Fruit fly (Drosophila melanogaster) whole organism, prepupa: ENCODE measurements around the gene ncm.

Experiments used
- Blimp-1 ChIP-seq: fragments of 200-800 bp; sonication (Bioruptor generic); optimal IDR thresholded peaks from 3 replicates; lab custom pipeline; 2017; ENCODE audit warnings: missing biosample characterization, missing genetic modification characterization, mild to moderate bottlenecking, moderate library complexity, missing genetic modification reagents
- CG10669 ChIP-seq: fragments of 200-800 bp; sonication (Bioruptor generic); optimal IDR thresholded peaks from 3 replicates; lab custom pipeline; 2018; ENCODE audit warnings: missing biosample characterization, mild to moderate bottlenecking, missing genetic modification characterization, moderate library complexity
- CG11294 ChIP-seq: fragments of 200-800 bp; sonication (Bioruptor generic); IDR thresholded peaks from 2 replicates; pipeline ENCODE4 v1.3.6; 2022; ENCODE audit warnings: missing biosample characterization, missing genetic modification characterization
- CG11762 ChIP-seq: fragments of 200-800 bp; sonication (Bioruptor generic); optimal IDR thresholded peaks from 3 replicates; lab custom pipeline; 2016; ENCODE audit warnings: missing biosample characterization, missing genetic modification characterization; ENCODE audit not compliant: insufficient read depth
- CG11902 ChIP-seq: fragments of 200-800 bp; sonication (Bioruptor generic); optimal IDR thresholded peaks from 3 replicates; lab custom pipeline; 2016; ENCODE audit warnings: missing biosample characterization, missing genetic modification characterization
- CG31627 ChIP-seq: fragments of 200-800 bp; sonication (Bioruptor generic); optimal IDR thresholded peaks from 3 replicates; lab custom pipeline; 2016; ENCODE audit warnings: missing biosample characterization, missing genetic modification characterization
- CG32006 ChIP-seq: fragments of 200-800 bp; sonication (Bioruptor generic); optimal IDR thresholded peaks from 3 replicates; lab custom pipeline; 2017; ENCODE audit warnings: missing biosample characterization, mild to moderate bottlenecking, missing genetic modification characterization
- CG34406 ChIP-seq: fragments of 200-800 bp; sonication (Bioruptor generic); optimal IDR thresholded peaks from 3 replicates; lab custom pipeline; 2016; ENCODE audit warnings: missing biosample characterization, missing genetic modification characterization
- CG4318 ChIP-seq: fragments of 200-800 bp; sonication (Bioruptor generic); optimal IDR thresholded peaks from 3 replicates; lab custom pipeline; 2017; ENCODE audit warnings: missing biosample characterization, mild to moderate bottlenecking, missing genetic modification characterization
- CG6163 ChIP-seq: fragments of 200-800 bp; sonication (Bioruptor generic); IDR thresholded peaks from 3 replicates; pipeline ENCODE4 v1.3.6; 2022; ENCODE audit warnings: missing biosample characterization, missing genetic modification characterization
- CG6276 ChIP-seq: fragments of 200-800 bp; sonication (Bioruptor generic); optimal IDR thresholded peaks from 2 replicates; lab custom pipeline; 2017; ENCODE audit warnings: missing biosample characterization, mild to moderate bottlenecking, missing genetic modification characterization
- CG6792 ChIP-seq: fragments of 200-800 bp; sonication (Bioruptor generic); optimal IDR thresholded peaks from 3 replicates; lab custom pipeline; 2016; ENCODE audit warnings: missing biosample characterization, missing genetic modification characterization
- CG6808 ChIP-seq: fragments of 200-800 bp; sonication (Bioruptor generic); optimal IDR thresholded peaks from 3 replicates; lab custom pipeline; 2017; ENCODE audit warnings: missing biosample characterization, missing genetic modification characterization, mild to moderate bottlenecking, moderate library complexity, missing genetic modification reagents
- CG6854 ChIP-seq: fragments of 200-800 bp; sonication (Bioruptor generic); optimal IDR thresholded peaks from 2 replicates; lab custom pipeline; 2017; ENCODE audit warnings: missing biosample characterization, mild to moderate bottlenecking, missing genetic modification characterization
- CG7368 ChIP-seq: fragments of 200-800 bp; sonication (Bioruptor generic); optimal IDR thresholded peaks from 3 replicates; lab custom pipeline; 2016; ENCODE audit warnings: missing biosample characterization, missing genetic modification characterization
- CG8119 ChIP-seq: fragments of 200-800 bp; sonication (Bioruptor generic); IDR thresholded peaks from 3 replicates; pipeline ENCODE4 v1.3.6; 2022; ENCODE audit warnings: missing biosample characterization, missing genetic modification characterization
- CG8319 ChIP-seq: fragments of 200-800 bp; sonication (Bioruptor generic); optimal IDR thresholded peaks from 3 replicates; lab custom pipeline; 2016; ENCODE audit warnings: missing biosample characterization, missing genetic modification characterization
- CG9139 ChIP-seq: fragments of 200-800 bp; sonication (Bioruptor generic); optimal IDR thresholded peaks from 3 replicates; lab custom pipeline; 2017; ENCODE audit warnings: missing biosample characterization, mild to moderate bottlenecking, missing genetic modification characterization
- Eip75B ChIP-seq: fragments of 200-800 bp; sonication (Bioruptor generic); optimal IDR thresholded peaks from 3 replicates; lab custom pipeline; 2016; ENCODE audit warnings: missing biosample characterization, missing genetic modification characterization
- Eip78C ChIP-seq: fragments of 200-800 bp; sonication (Bioruptor generic); peaks from one replicate; lab custom pipeline; 2016; ENCODE audit warnings: missing biosample characterization, missing genetic modification characterization
- Ets96B ChIP-seq: fragments of 200-800 bp; optimal IDR thresholded peaks from 2 replicates; lab custom pipeline; 2019; ENCODE audit warnings: missing biosample characterization, mild to moderate bottlenecking, missing genetic modification characterization, moderate library complexity
- Gug ChIP-seq: fragments of 200-800 bp; sonication (Bioruptor generic); IDR thresholded peaks from 2 replicates; pipeline ENCODE4 v1.3.6; 2022; ENCODE audit warnings: missing biosample characterization, missing genetic modification characterization
- Hr39 ChIP-seq: fragments of 200-800 bp; sonication (Bioruptor generic); optimal IDR thresholded peaks from 2 replicates; lab custom pipeline; 2016; ENCODE audit warnings: missing biosample characterization, missing genetic modification characterization
- Hr4 ChIP-seq: fragments of 200-800 bp; sonication (Bioruptor generic); optimal IDR thresholded peaks from 3 replicates; lab custom pipeline; 2016; ENCODE audit warnings: missing biosample characterization, missing genetic modification characterization
- Met ChIP-seq: fragments of 200-800 bp; sonication (Bioruptor generic); optimal IDR thresholded peaks from 3 replicates; lab custom pipeline; 2016; ENCODE audit warnings: missing biosample characterization, missing genetic modification characterization
- OdsH ChIP-seq: fragments of 200-800 bp; sonication (Bioruptor generic); optimal IDR thresholded peaks from 3 replicates; lab custom pipeline; 2016; ENCODE audit warnings: missing biosample characterization, missing genetic modification characterization
- Sox102F ChIP-seq: fragments of 200-800 bp; sonication (Bioruptor generic); optimal IDR thresholded peaks from 2 replicates; lab custom pipeline; 2016; ENCODE audit warnings: missing biosample characterization, mild to moderate bottlenecking, missing genetic modification characterization
- Sox14 ChIP-seq: fragments of 200-800 bp; sonication (Bioruptor generic); optimal IDR thresholded peaks from 3 replicates; lab custom pipeline; 2016; ENCODE audit warnings: missing biosample characterization, missing genetic modification characterization
- Sox15 ChIP-seq: fragments of 200-800 bp; sonication (Bioruptor generic); optimal IDR thresholded peaks from 3 replicates; lab custom pipeline; 2016; ENCODE audit warnings: missing biosample characterization, missing genetic modification characterization
- achi ChIP-seq: fragments of 200-800 bp; sonication (Bioruptor generic); optimal IDR thresholded peaks from 3 replicates; lab custom pipeline; 2016; ENCODE audit warnings: missing biosample characterization, missing genetic modification characterization
- cyc ChIP-seq: fragments of 200-800 bp; sonication (Bioruptor generic); optimal IDR thresholded peaks from 3 replicates; lab custom pipeline; 2016; ENCODE audit warnings: missing biosample characterization, missing genetic modification characterization
- dac ChIP-seq: fragments of 200-800 bp; sonication (Bioruptor generic); optimal IDR thresholded peaks from 2 replicates; lab custom pipeline; 2017; ENCODE audit warnings: missing biosample characterization, mild to moderate bottlenecking, missing genetic modification characterization
- dsx ChIP-seq: fragments of 200-800 bp; optimal IDR thresholded peaks from 3 replicates; lab custom pipeline; 2019; ENCODE audit warnings: missing biosample characterization, mild to moderate bottlenecking, missing genetic modification characterization, moderate library complexity; ENCODE audit not compliant: poor library complexity, severe bottlenecking
- eg ChIP-seq: fragments of 200-800 bp; sonication (Bioruptor generic); IDR thresholded peaks from 3 replicates; pipeline ENCODE4 v1.3.6; 2022; ENCODE audit warnings: missing biosample characterization, missing genetic modification characterization
- fd85E ChIP-seq: fragments of 200-800 bp; sonication (Bioruptor generic); optimal IDR thresholded peaks from 3 replicates; lab custom pipeline; 2016; ENCODE audit warnings: missing biosample characterization, missing genetic modification characterization
- fkh ChIP-seq: fragments of 200-800 bp; sonication (Bioruptor generic); optimal IDR thresholded peaks from 3 replicates; lab custom pipeline; 2017; ENCODE audit warnings: missing biosample characterization, mild to moderate bottlenecking, missing genetic modification characterization, moderate library complexity
- lz ChIP-seq: fragments of 200-800 bp; sonication (Bioruptor generic); optimal IDR thresholded peaks from 3 replicates; lab custom pipeline; 2016; ENCODE audit warnings: missing biosample characterization, missing genetic modification characterization
- net ChIP-seq: fragments of 200-800 bp; sonication (Bioruptor generic); optimal IDR thresholded peaks from 3 replicates; lab custom pipeline; 2016; ENCODE audit warnings: missing biosample characterization, missing genetic modification characterization
- salr ChIP-seq, 2 experiments: fragments of 200-800 bp; sonication (Bioruptor generic); optimal IDR thresholded peaks; 3 replicates each; lab custom pipeline; 2016 to 2018; ENCODE audit warnings: missing biosample characterization in 2 of 2, missing genetic modification characterization in 2 of 2, mild to moderate bottlenecking in 1 of 2
- spab ChIP-seq: fragments of 200-800 bp; sonication (Bioruptor generic); optimal IDR thresholded peaks from 2 replicates; lab custom pipeline; 2017; ENCODE audit warnings: missing biosample characterization, mild to moderate bottlenecking, missing genetic modification characterization, missing genetic modification reagents
- ss ChIP-seq, 2 experiments: fragments of 200-800 bp; sonication (Bioruptor generic); optimal IDR thresholded peaks; 2 replicates in 1 of 2; 3 replicates in 1 of 2; lab custom pipeline; 2017 to 2018; ENCODE audit warnings: mild to moderate bottlenecking in 2 of 2, missing biosample characterization in 2 of 2, missing genetic modification characterization in 2 of 2, moderate library complexity in 1 of 2
- svp ChIP-seq: fragments of 200-800 bp; sonication (Bioruptor generic); peaks from one replicate; lab custom pipeline; 2016; ENCODE audit warnings: missing biosample characterization, missing genetic modification characterization
- topi ChIP-seq: fragments of 200-800 bp; sonication (Bioruptor generic); optimal IDR thresholded peaks from 3 replicates; lab custom pipeline; 2016; ENCODE audit warnings: missing biosample characterization, missing genetic modification characterization
- vri ChIP-seq: fragments of 200-800 bp; sonication (Bioruptor generic); optimal IDR thresholded peaks from 3 replicates; lab custom pipeline; 2016; ENCODE audit warnings: missing biosample characterization, mild to moderate bottlenecking, missing genetic modification characterization

ncm gene

dm6 chr2L:18477455-18477854, 28.7 kb upstream of the ncm start (continued):
- TF ChIP-seq svp (GFP tag; lab: Kevin White, UChicago) = peak; percentile 89
- peak; percentile 44 for TF ChIP-seq vri (GFP tag; lab: Kevin White, UChicago)
- peak; percentile 73 for TF ChIP-seq Sox102F (GFP tag; lab: Kevin White, UChicago)
- peak; percentile 96 for TF ChIP-seq Eip78C (GFP tag; lab: Kevin White, UChicago)
- peak; percentile 87 for TF ChIP-seq net
- TF ChIP-seq achi (GFP tag; lab: Kevin White, UChicago) = peak; percentile 84
- TF ChIP-seq CG6854 (GFP tag; lab: Kevin White, UChicago) = peak; percentile 48
- TF ChIP-seq CG11902 (GFP tag; lab: Kevin White, UChicago) = peak; percentile 73
- TF ChIP-seq salr (GFP tag; optimal IDR thresholded peaks at IDR 0.05; lab: Kevin White, UChicago) = peak; percentile 55 to 74
- peak; percentile 62 for TF ChIP-seq CG11294 (GFP tag; lab: Robert Waterston, UW)
- peak; percentile 27 for TF ChIP-seq CG4318 (GFP tag; lab: Kevin White, UChicago)
- TF ChIP-seq CG32006 (GFP tag; lab: Kevin White, UChicago) = peak; percentile 75
- TF ChIP-seq topi (GFP tag; lab: Kevin White, UChicago) = peak; percentile 76
- peak; percentile 40 for TF ChIP-seq Blimp-1 (GFP tag; lab: Kevin White, UChicago)
- TF ChIP-seq fkh (GFP tag; lab: Kevin White, UChicago) = no peak
- TF ChIP-seq Gug (GFP tag; lab: Robert Waterston, UW) = peak; percentile 69
- TF ChIP-seq CG6276 (GFP tag; lab: Kevin White, UChicago) = peak; percentile 32
- peak; percentile 69 for TF ChIP-seq cyc
- peak; percentile 56 for TF ChIP-seq CG11762 (GFP tag; lab: Kevin White, UChicago)
- peak; percentile 41 for TF ChIP-seq fd85E (GFP tag; lab: Kevin White, UChicago)
- peak; percentile 89 for TF ChIP-seq CG6808 (GFP tag; lab: Kevin White, UChicago)
- TF ChIP-seq Hr4 = peak; percentile 51
- TF ChIP-seq Eip75B (GFP tag; lab: Kevin White, UChicago) = peak; percentile 80
- TF ChIP-seq CG8319 (GFP tag; lab: Kevin White, UChicago) = peak; percentile 72
- TF ChIP-seq CG9139 = peak; percentile 93
- peak; percentile 72 for TF ChIP-seq Sox15 (GFP tag; lab: Kevin White, UChicago)
- peak; percentile 49 for TF ChIP-seq Hr39 (GFP tag; lab: Kevin White, UChicago)
- TF ChIP-seq spab (GFP tag; lab: Kevin White, UChicago) = peak; percentile 83
- peak; percentile 90 for TF ChIP-seq CG34406 (GFP tag; lab: Kevin White, UChicago)
- TF ChIP-seq Ets96B (tag; lab: Kevin White, UChicago) = peak; percentile 92
- TF ChIP-seq OdsH (GFP tag; lab: Kevin White, UChicago) = peak; percentile 86

dm6 chr2L:18469544-18470109, 20.9 kb upstream of the ncm start:
- TF ChIP-seq CG6808 (GFP tag; lab: Kevin White, UChicago) (peak; percentile 42), Sox102F (GFP tag; lab: Kevin White, UChicago) (peak; percentile 21), Eip78C (GFP tag; lab: Kevin White, UChicago) (peak; percentile 56), CG31627 (no peak), ss (GFP tag; optimal IDR thresholded peaks at IDR 0.05; lab: Kevin White, UChicago) (peak; percentile 2 to 27), dsx (GFP tag; lab: Kevin White, UChicago) (peak; percentile 43), vri (GFP tag; lab: Kevin White, UChicago) (peak; percentile 40), eg (GFP tag; lab: Robert Waterston, UW) (0 out of 3 replicates have a peak, but pooled peaks have one; percentile 8), OdsH (GFP tag; lab: Kevin White, UChicago) (no peak), CG11902 (GFP tag; lab: Kevin White, UChicago) (no peak), svp (GFP tag; lab: Kevin White, UChicago) (peak; percentile 55), lz (GFP tag; lab: Kevin White, UChicago) (no peak)

- no peak for TF ChIP-seq CG10669 (GFP tag; lab: Kevin White, UChicago)
- TF ChIP-seq CG31627 = peak; percentile 30
- TF ChIP-seq Gug (GFP tag; lab: Robert Waterston, UW) = peak; percentile 28; the same call in 1 of the 2 replicates
- TF ChIP-seq Hr39 (GFP tag; lab: Kevin White, UChicago) = peak; percentile 47
- TF ChIP-seq CG8319 (GFP tag; lab: Kevin White, UChicago) = no peak
- TF ChIP-seq Met (GFP tag; lab: Kevin White, UChicago) = peak; percentile 53
- TF ChIP-seq Hr4 = no peak
- peak; percentile 22 for TF ChIP-seq dac (GFP tag; lab: Kevin White, UChicago)
- TF ChIP-seq CG6163 (GFP tag; lab: Robert Waterston, UW) = peak; percentile 80; the same call in 2 of the 3 replicates
- TF ChIP-seq CG32006 (GFP tag; lab: Kevin White, UChicago) = no peak
- peak; percentile 28 for TF ChIP-seq achi (GFP tag; lab: Kevin White, UChicago)
- peak; percentile 53 for TF ChIP-seq svp (GFP tag; lab: Kevin White, UChicago)
- TF ChIP-seq CG34406 (GFP tag; lab: Kevin White, UChicago) = no peak
- TF ChIP-seq CG8119 = peak; percentile 58; the same call in 2 of the 3 replicates
- peak; percentile 2 for TF ChIP-seq lz (GFP tag; lab: Kevin White, UChicago)
- no peak for TF ChIP-seq Sox14
- no peak for TF ChIP-seq Sox102F (GFP tag; lab: Kevin White, UChicago)
- TF ChIP-seq Ets96B (tag; lab: Kevin White, UChicago) = peak; percentile 9
- TF ChIP-seq CG11294 (GFP tag; lab: Robert Waterston, UW) = 0 out of 2 replicates have a peak, but pooled peaks have one; percentile 27
- peak; percentile 45 for TF ChIP-seq CG7368
- peak; percentile 22 for TF ChIP-seq CG6792
Measured at dm6 chr2L:18468607-18469015, 19.9 kb upstream of the ncm start.
